Fruit fly (Drosophila melanogaster): ENCODE data around the gene Ahcy.
A peak's percentile ranks its signal among the peaks of the same experiment; 100 is the strongest.

The Ahcy gene

DNA sequence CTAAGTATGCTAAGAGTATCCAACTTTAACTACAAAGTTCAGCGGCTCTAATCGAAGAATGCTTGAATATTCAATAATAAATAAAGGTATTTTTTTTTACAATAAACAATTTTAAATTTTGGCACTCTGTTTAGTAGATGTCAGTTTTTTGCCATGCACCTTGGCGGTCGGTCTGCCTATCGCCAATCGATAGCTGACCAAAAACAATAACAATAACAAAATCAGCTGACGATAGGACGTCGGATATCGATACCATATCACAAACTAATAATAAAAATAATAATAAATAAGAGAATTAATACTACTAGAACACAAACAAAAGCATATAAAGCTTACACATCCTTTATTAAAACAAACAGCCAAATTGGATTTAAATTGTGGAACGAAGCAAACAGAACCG, 36.6 kb downstream of the Ahcy start, which contains the start of gene Gmap (continued):
- no peak for TF ChIP-seq CG18599 (GFP tag; optimal IDR thresholded peaks at IDR 0.05)
- peak; percentile 80 for TF ChIP-seq Dll (GFP tag; IDR thresholded peaks at IDR 0.05; ENCODE audit: partially characterized antibody)
- TF ChIP-seq row (GFP tag; IDR thresholded peaks at IDR 0.05), result peak; percentile 14; the same call in 1 of the 3 replicates
- TF ChIP-seq CG7987 (GFP tag; optimal IDR thresholded peaks at IDR 0.05), result no peak
- TF ChIP-seq crc (GFP tag; optimal IDR thresholded peaks at IDR 0.05), result no peak
- no peak for TF ChIP-seq CG11398 (GFP tag; optimal IDR thresholded peaks at IDR 0.05)
- TF ChIP-seq CG4282 (GFP tag; optimal IDR thresholded peaks at IDR 0.05), result no peak
- no peak for TF ChIP-seq tio (GFP tag; optimal IDR thresholded peaks at IDR 0.05)
- TF ChIP-seq CG8924 (tag; optimal IDR thresholded peaks at IDR 0.05), result peak; percentile 9
- TF ChIP-seq Spps (tag; optimal IDR thresholded peaks at IDR 0.05), result no peak

dm6 chrX:15490519-15490918, 40.5 kb downstream of the Ahcy start:
- TF ChIP-seq Doc2 (GFP tag; IDR thresholded peaks at IDR 0.05) (no peak), PHDP (tag; optimal IDR thresholded peaks at IDR 0.05) (peak; percentile 6), kni (GFP tag; optimal IDR thresholded peaks at IDR 0.05) (peak; percentile 34), Atf-2 (GFP tag; optimal IDR thresholded peaks at IDR 0.05) (no peak), oc (tag; optimal IDR thresholded peaks at IDR 0.05) (no peak), Dfd (GFP tag; optimal IDR thresholded peaks at IDR 0.05) (no peak), Dip2 (GFP tag; IDR thresholded peaks at IDR 0.05) (peak; percentile 82), CG10565 (GFP tag; optimal IDR thresholded peaks at IDR 0.05) (no peak), Atf6 (GFP tag; IDR thresholded peaks at IDR 0.05) (no peak), trh (GFP tag; optimal IDR thresholded peaks at IDR 0.05) (no peak), crol (GFP tag; IDR thresholded peaks at IDR 0.05) (no peak), stwl (tag; optimal IDR thresholded peaks at IDR 0.05) (peak; percentile 17), schlank (tag; optimal IDR thresholded peaks at IDR 0.05) (no peak), E2f2 (GFP tag; IDR thresholded peaks at IDR 0.05) (peak; percentile 25; the same call in 1 of the 2 replicates), CG34224 (GFP tag; IDR thresholded peaks at IDR 0.05; ENCODE audit: partially characterized antibody) (no peak), Mrtf (GFP tag; IDR thresholded peaks at IDR 0.05) (no peak), fd64A (GFP tag; optimal IDR thresholded peaks at IDR 0.05) (peak; percentile 8), ranshi (GFP tag; IDR thresholded peaks at IDR 0.05) (no peak), CG11504 (tag; optimal IDR thresholded peaks at IDR 0.05) (peak; percentile 57), vvl (GFP tag; IDR thresholded peaks at IDR 0.05) (peak; percentile 14; the same call in 1 of the 2 replicates), CTCF (GFP tag; optimal IDR thresholded peaks at IDR 0.05) (peak; percentile 90), Fer3 (tag; optimal IDR thresholded peaks at IDR 0.05) (no peak), CG2199 (GFP tag; IDR thresholded peaks at IDR 0.05) (peak; percentile 34; the same call in 1 of the 3 replicates), Asciz (GFP tag; optimal IDR thresholded peaks at IDR 0.05) (peak; percentile 2), ATbp (GFP tag; optimal IDR thresholded peaks at IDR 0.05) (peak; percentile 11), pzg (GFP tag; optimal IDR thresholded peaks at IDR 0.05) (no peak), Nf-YB (GFP tag; optimal IDR thresholded peaks at IDR 0.05) (no peak), fu2 (GFP tag; optimal IDR thresholded peaks at IDR 0.05) (no peak), CG15601 (tag; optimal IDR thresholded peaks at IDR 0.05) (peak; percentile 39), BEAF-32 (GFP tag; optimal IDR thresholded peaks at IDR 0.05) (peak; percentile 2), Lpt (GFP tag; optimal IDR thresholded peaks at IDR 0.05) (no peak), Hsf (GFP tag; optimal IDR thresholded peaks at IDR 0.05) (no peak), Pdp1 (GFP tag; optimal IDR thresholded peaks at IDR 0.05) (peak in 1 of 2 experiments; percentile 69), CrebB (tag; optimal IDR thresholded peaks at IDR 0.05) (no peak), HLH4C (GFP tag; IDR thresholded peaks at IDR 0.05; ENCODE audit: partially characterized antibody) (no peak), Sox100B (GFP tag; optimal IDR thresholded peaks at IDR 0.05) (no peak), CG2202 (tag; optimal IDR thresholded peaks at IDR 0.05) (no peak), CG14014 (GFP tag; IDR thresholded peaks at IDR 0.05) (no peak), CG4820 (GFP tag; optimal IDR thresholded peaks at IDR 0.05) (no peak), mam (GFP tag; optimal IDR thresholded peaks at IDR 0.05) (no peak), Dref (GFP tag; IDR thresholded peaks at IDR 0.05) (no peak)
